Fruit fly (Drosophila melanogaster): ENCODE measurements around the gene CG12054.

DNA sequence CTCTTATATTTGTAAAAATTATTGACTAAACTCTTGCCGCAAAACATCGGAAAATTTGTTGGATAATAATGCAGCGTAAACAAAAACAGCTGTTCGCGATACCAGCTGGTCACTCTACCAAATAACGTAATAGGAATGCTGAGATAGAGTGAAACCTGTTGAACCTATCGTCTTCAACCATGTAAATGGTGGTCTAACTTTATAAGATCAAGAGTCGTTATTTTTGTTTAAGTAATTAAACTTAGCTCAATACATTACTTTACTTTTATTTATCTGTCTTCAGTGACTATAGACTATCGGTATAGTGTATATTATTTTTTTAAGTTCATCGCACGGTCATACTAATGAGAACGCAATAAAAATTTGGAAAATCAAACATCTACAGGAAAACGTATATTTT lies 34.3 kb downstream of the CG12054 start, which contains the start of the genes CG1750 and spn-F:
- TF ChIP-seq pan (optimal IDR thresholded peaks at IDR 0.05) (no peak), CG8478 (optimal IDR thresholded peaks at IDR 0.05) (no peak), EcR (GFP tag; optimal IDR thresholded peaks at IDR 0.05) (no peak)

Data from whole organism.